Worm (Caenorhabditis elegans) whole organism, L4 larva: ENCODE data around the gene zyx-1.

ENCODE experiments used
- D1046.2 ChIP-seq: fragments of 200-800 bp; sonication (Bioruptor generic); IDR thresholded peaks from 2 replicates; pipeline ENCODE4 v1.3.6; 2022; ENCODE audit warnings: missing genetic modification characterization, missing compliant biosample characterization
- F44E2.7 ChIP-seq: fragments of 200-800 bp; sonication (Bioruptor generic); IDR thresholded peaks from 2 replicates; pipeline ENCODE4 v2.1.2; 2022; ENCODE audit warnings: missing genetic modification characterization, missing compliant biosample characterization
- F49E8.2 ChIP-seq: sonication (generic microtip); optimal IDR thresholded peaks from 2 replicates; lab custom pipeline; 2016; ENCODE audit warnings: missing compliant biosample characterization, mild to moderate bottlenecking, missing genetic modification characterization, borderline replicate concordance
- R02D3.7 ChIP-seq: fragments of 150-350 bp; sonication (generic microtip); optimal IDR thresholded peaks from 3 replicates; lab custom pipeline; 2014; ENCODE audit warnings: missing biosample characterization, missing genetic modification characterization
- T20F7.1 ChIP-seq: fragments of 200-800 bp; sonication (Bioruptor generic); optimal IDR thresholded peaks from 2 replicates; lab custom pipeline; 2018; ENCODE audit warnings: mild to moderate bottlenecking, missing genetic modification characterization, missing compliant biosample characterization
- T26A8.4 ChIP-seq: fragments of 200-800 bp; sonication (Bioruptor generic); IDR thresholded peaks from 2 replicates; pipeline ENCODE4 v1.3.6; 2022; ENCODE audit warnings: missing genetic modification characterization, missing compliant biosample characterization
- Y48G9A.11 ChIP-seq: fragments of 200-800 bp; sonication (Bioruptor generic); IDR thresholded peaks from 2 replicates; pipeline ENCODE4 v1.3.6; 2022; ENCODE audit warnings: missing genetic modification reagents, missing genetic modification characterization, missing compliant biosample characterization
- attf-4 ChIP-seq: sonication (generic microtip); optimal IDR thresholded peaks from 3 replicates; lab custom pipeline; 2017; ENCODE audit warnings: missing biosample characterization, missing genetic modification characterization
- ceh-20 ChIP-seq: fragments of 200-800 bp; sonication (Bioruptor generic); IDR thresholded peaks from 2 replicates; pipeline ENCODE4 v1.3.6; 2022; ENCODE audit warnings: missing genetic modification reagents, missing genetic modification characterization, missing compliant biosample characterization
- ceh-82 ChIP-seq: sonication (generic microtip); optimal IDR thresholded peaks from 2 replicates; lab custom pipeline; 2017; ENCODE audit warnings: missing biosample characterization, missing genetic modification characterization
- ces-1 ChIP-seq: fragments of 150-350 bp; sonication (generic microtip); optimal IDR thresholded peaks from 4 replicates; lab custom pipeline; 2014; ENCODE audit warnings: missing biosample characterization, missing genetic modification reagents, missing genetic modification characterization
- daf-12 ChIP-seq: fragments of 150-350 bp; optimal IDR thresholded peaks from 2 replicates; lab custom pipeline; 2014; ENCODE audit warnings: missing biosample characterization, missing genetic modification reagents, missing genetic modification characterization
- daf-16 ChIP-seq, 3 experiments: sonication (generic microtip); optimal IDR thresholded peaks; 2 replicates each; lab custom pipeline; 2016 to 2017; ENCODE audit warnings: missing genetic modification characterization in 3 of 3, missing genetic modification reagents in 3 of 3, mild to moderate bottlenecking in 2 of 3, missing compliant biosample characterization in 2 of 3, missing biosample characterization in 1 of 3, moderate library complexity in 1 of 3
- daf-19 ChIP-seq: fragments of 200-800 bp; sonication (Bioruptor generic); conservative IDR thresholded peaks from 2 replicates; pipeline ENCODE4 v1.3.6; 2022; ENCODE audit warnings: missing genetic modification characterization, missing compliant biosample characterization
- dmd-6 ChIP-seq: fragments of 200-800 bp; sonication (Bioruptor generic); IDR thresholded peaks from 2 replicates; pipeline ENCODE4 v1.3.6; 2022; ENCODE audit warnings: missing genetic modification reagents, missing genetic modification characterization, missing compliant biosample characterization
- dmd-8 ChIP-seq: fragments of 200-800 bp; sonication (Bioruptor generic); IDR thresholded peaks from 2 replicates; pipeline ENCODE4 v1.3.6; 2022; ENCODE audit warnings: missing genetic modification characterization, missing compliant biosample characterization
- dmd-9 ChIP-seq: fragments of 200-800 bp; sonication (Bioruptor generic); IDR thresholded peaks from 2 replicates; pipeline ENCODE4 v1.3.6; 2022; ENCODE audit warnings: missing genetic modification reagents, missing genetic modification characterization, missing compliant biosample characterization
- dpl-1 ChIP-seq: fragments of 150-350 bp; optimal IDR thresholded peaks from 2 replicates; lab custom pipeline; 2014; ENCODE audit warnings: missing biosample characterization, missing genetic modification reagents, missing genetic modification characterization
- duxl-1 ChIP-seq: sonication (generic microtip); optimal IDR thresholded peaks from 2 replicates; lab custom pipeline; 2016; ENCODE audit warnings: mild to moderate bottlenecking, missing genetic modification characterization, moderate library complexity, missing compliant biosample characterization; ENCODE audit not compliant: poor library complexity
- egl-27 ChIP-seq: sonication (generic microtip); optimal IDR thresholded peaks from 3 replicates; lab custom pipeline; 2017; ENCODE audit warnings: missing biosample characterization, missing genetic modification reagents, missing genetic modification characterization
- egl-43 ChIP-seq: fragments of 200-800 bp; sonication (Bioruptor generic); IDR thresholded peaks from 2 replicates; pipeline ENCODE4 v1.3.6; 2022; ENCODE audit warnings: missing genetic modification reagents, missing genetic modification characterization, missing compliant biosample characterization
- fos-1 ChIP-seq: fragments of 150-350 bp; optimal IDR thresholded peaks from 2 replicates; lab custom pipeline; 2014; ENCODE audit warnings: missing biosample characterization, missing genetic modification characterization
- hlh-11 ChIP-seq: fragments of 200-800 bp; sonication (Bioruptor generic); optimal IDR thresholded peaks from 2 replicates; lab custom pipeline; 2018; ENCODE audit warnings: mild to moderate bottlenecking, missing genetic modification characterization, missing compliant biosample characterization
- lin-1 ChIP-seq: fragments of 200-800 bp; sonication (Bioruptor generic); IDR thresholded peaks from 2 replicates; pipeline ENCODE4 v1.3.6; 2022; ENCODE audit warnings: missing genetic modification reagents, missing genetic modification characterization, missing compliant biosample characterization
- lin-13 ChIP-seq: fragments of 150-350 bp; optimal IDR thresholded peaks from 2 replicates; lab custom pipeline; 2014; ENCODE audit warnings: missing biosample characterization, missing genetic modification reagents, missing genetic modification characterization
- lin-15B ChIP-seq: fragments of 150-350 bp; sonication (generic microtip); optimal IDR thresholded peaks from 3 replicates; lab custom pipeline; 2014; ENCODE audit warnings: missing biosample characterization, missing genetic modification characterization
- lin-29 ChIP-seq: fragments of 200-800 bp; sonication (Bioruptor generic); IDR thresholded peaks from 2 replicates; pipeline ENCODE4 v1.3.6; 2022; ENCODE audit warnings: missing genetic modification reagents, missing genetic modification characterization, missing compliant biosample characterization
- lir-3 ChIP-seq: sonication (generic microtip); optimal IDR thresholded peaks from 2 replicates; lab custom pipeline; 2016; ENCODE audit warnings: mild to moderate bottlenecking, missing genetic modification characterization, missing compliant biosample characterization
- madf-5 ChIP-seq, 2 experiments: fragments of 200-800 bp; sonication (Bioruptor generic); IDR thresholded peaks; 2 replicates each; pipeline ENCODE4 v1.3.6; 2022; ENCODE audit warnings: missing compliant biosample characterization in 2 of 2, missing genetic modification characterization in 2 of 2
- madf-9 ChIP-seq: fragments of 200-800 bp; sonication (Bioruptor generic); conservative IDR thresholded peaks from 2 replicates; pipeline ENCODE4 v1.3.6; 2022; ENCODE audit warnings: missing genetic modification reagents, missing genetic modification characterization, missing compliant biosample characterization
- mdl-1 ChIP-seq, 2 experiments: fragments of 150-350 bp in 1 of 2; sonication (generic microtip) in 1 of 2; optimal IDR thresholded peaks; 2 replicates each; lab custom pipeline; 2014 to 2017; ENCODE audit warnings: missing biosample characterization in 2 of 2, missing genetic modification characterization in 2 of 2
- mep-1 ChIP-seq: fragments of 150-350 bp; sonication (generic microtip); optimal IDR thresholded peaks from 3 replicates; lab custom pipeline; 2014; ENCODE audit warnings: missing biosample characterization, missing genetic modification characterization
- mxl-2 ChIP-seq: fragments of 200-800 bp; sonication (Bioruptor generic); conservative IDR thresholded peaks from 2 replicates; pipeline ENCODE4 v1.3.6; 2022; ENCODE audit warnings: missing genetic modification reagents, missing genetic modification characterization, missing compliant biosample characterization
- nhr-10 ChIP-seq: fragments of 150-350 bp; optimal IDR thresholded peaks from 2 replicates; lab custom pipeline; 2014; ENCODE audit warnings: missing biosample characterization, missing genetic modification characterization
- nhr-11 ChIP-seq: fragments of 150-350 bp; optimal IDR thresholded peaks from 2 replicates; lab custom pipeline; 2014; ENCODE audit warnings: missing biosample characterization, missing genetic modification characterization
- nhr-237 ChIP-seq: sonication (generic microtip); optimal IDR thresholded peaks from 2 replicates; lab custom pipeline; 2017; ENCODE audit warnings: missing biosample characterization, missing genetic modification characterization
- nhr-28 ChIP-seq: fragments of 150-350 bp; optimal IDR thresholded peaks from 2 replicates; lab custom pipeline; 2014; ENCODE audit warnings: missing biosample characterization, missing genetic modification characterization
- nhr-41 ChIP-seq: fragments of 200-800 bp; sonication (Bioruptor generic); IDR thresholded peaks from 2 replicates; pipeline ENCODE4 v1.3.6; 2022; ENCODE audit warnings: missing genetic modification reagents, missing genetic modification characterization, missing compliant biosample characterization
- nhr-76 ChIP-seq: fragments of 150-350 bp; optimal IDR thresholded peaks from 2 replicates; lab custom pipeline; 2014; ENCODE audit warnings: missing biosample characterization, missing genetic modification characterization
- nhr-77 ChIP-seq: fragments of 150-350 bp; optimal IDR thresholded peaks from 2 replicates; lab custom pipeline; 2014; ENCODE audit warnings: missing biosample characterization, missing genetic modification characterization
- php-3 ChIP-seq: fragments of 200-800 bp; sonication (Bioruptor generic); IDR thresholded peaks from 2 replicates; pipeline ENCODE4 v1.3.6; 2022; ENCODE audit warnings: missing genetic modification reagents, missing genetic modification characterization, missing compliant biosample characterization
- pqm-1 ChIP-seq: sonication (generic microtip); optimal IDR thresholded peaks from 2 replicates; lab custom pipeline; 2017; ENCODE audit warnings: missing biosample characterization, missing genetic modification characterization
- saeg-2 ChIP-seq: fragments of 200-800 bp; sonication (Bioruptor generic); IDR thresholded peaks from 2 replicates; pipeline ENCODE4 v1.3.6; 2022; ENCODE audit warnings: missing genetic modification reagents, missing genetic modification characterization, missing compliant biosample characterization
- sdz-12 ChIP-seq: fragments of 200-800 bp; sonication (Bioruptor generic); optimal IDR thresholded peaks from 2 replicates; lab custom pipeline; 2018; ENCODE audit warnings: mild to moderate bottlenecking, missing genetic modification characterization, missing compliant biosample characterization
- spr-1 ChIP-seq: sonication (generic microtip); optimal IDR thresholded peaks from 2 replicates; lab custom pipeline; 2016; ENCODE audit warnings: mild to moderate bottlenecking, missing genetic modification characterization, missing compliant biosample characterization
- tra-1 ChIP-seq: fragments of 200-800 bp; sonication (Bioruptor generic); IDR thresholded peaks from 2 replicates; pipeline ENCODE4 v1.3.6; 2022; ENCODE audit warnings: missing genetic modification reagents, missing genetic modification characterization, missing compliant biosample characterization
- zag-1 ChIP-seq: fragments of 150-350 bp; optimal IDR thresholded peaks from 2 replicates; lab custom pipeline; 2014; ENCODE audit warnings: missing biosample characterization, missing genetic modification characterization
- zfp-2 ChIP-seq: sonication (generic microtip); optimal IDR thresholded peaks from 2 replicates; lab custom pipeline; 2016; ENCODE audit warnings: mild to moderate bottlenecking, missing genetic modification characterization, missing compliant biosample characterization
- zfp-3 ChIP-seq: fragments of 200-800 bp; sonication (Bioruptor generic); conservative IDR thresholded peaks from 2 replicates; pipeline ENCODE4 v1.3.6; 2022; ENCODE audit warnings: missing genetic modification reagents, missing genetic modification characterization, missing compliant biosample characterization
- zip-11 ChIP-seq: fragments of 200-800 bp; sonication (Bioruptor generic); IDR thresholded peaks from 2 replicates; pipeline ENCODE4 v1.3.6; 2022; ENCODE audit warnings: missing genetic modification characterization, missing compliant biosample characterization

The zyx-1 gene

DNA sequence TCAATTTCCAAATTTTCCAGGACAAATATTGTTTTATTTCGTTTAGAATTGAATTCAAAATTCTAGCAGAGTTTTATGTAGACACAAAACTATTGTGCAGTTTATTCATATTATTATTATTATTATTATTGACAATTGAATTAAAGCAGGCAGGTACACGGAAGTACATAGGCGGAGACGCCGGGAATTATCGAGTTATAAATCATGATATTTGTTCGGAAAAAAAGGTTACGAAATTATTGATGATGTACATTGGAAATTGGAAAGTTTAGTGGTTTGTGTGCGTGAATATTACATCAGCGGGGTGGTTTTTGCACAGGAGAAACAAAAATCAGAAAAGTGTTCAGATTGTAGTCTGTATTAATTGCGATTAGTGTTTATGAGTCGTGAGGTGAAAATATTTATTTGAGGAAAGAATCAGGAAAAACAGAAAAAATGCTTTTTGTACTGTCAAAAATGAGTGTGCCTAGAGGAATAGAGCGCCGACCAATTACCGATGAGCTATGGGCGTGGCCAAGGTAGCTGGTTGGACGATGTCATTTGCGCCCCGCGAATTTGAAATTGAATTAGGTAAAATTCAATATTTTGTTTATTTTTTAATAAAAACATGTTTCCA, 19.7 kb downstream of the zyx-1 start:
- TF ChIP-seq nhr-11 (tag; lab: Kevin White, UChicago) (no peak), T26A8.4 (GFP tag; lab: Robert Waterston, UW) (no peak), hlh-11 (tag; lab: Kevin White, UChicago) (peak; percentile 41), R02D3.7 (no peak), mdl-1 (tag; optimal IDR thresholded peaks at IDR 0.05; lab: Kevin White, UChicago) (peak in 1 of 2 experiments; percentile 18), T20F7.1 (GFP tag; lab: Kevin White, UChicago) (peak; percentile 43), D1046.2 (GFP tag; lab: Robert Waterston, UW) (no peak), nhr-10 (tag; lab: Kevin White, UChicago) (no peak), zfp-3 (GFP tag; lab: Robert Waterston, UW) (0 out of 2 replicates have a peak, but pooled peaks have one; percentile 52), nhr-28 (peak; percentile 66), Y48G9A.11 (GFP tag; lab: Robert Waterston, UW) (no peak), pqm-1 (tag; lab: Kevin White, UChicago) (peak; percentile 48), sdz-12 (GFP tag; lab: Kevin White, UChicago) (no peak), F44E2.7 (GFP tag; lab: Robert Waterston, UW) (no peak), saeg-2 (GFP tag; lab: Robert Waterston, UW) (no peak), daf-19 (GFP tag; lab: Robert Waterston, UW) (no peak), lin-13 (GFP tag; lab: Kevin White, UChicago) (no peak), madf-9 (GFP tag; lab: Robert Waterston, UW) (no peak), nhr-76 (tag; lab: Kevin White, UChicago) (no peak), lir-3 (tag; lab: Kevin White, UChicago) (no peak), attf-4 (no peak), ceh-20 (0 out of 2 replicates have a peak, but pooled peaks have one; percentile 39), lin-29 (no peak), dmd-6 (GFP tag; lab: Robert Waterston, UW) (peak; percentile 64), nhr-77 (tag; lab: Kevin White, UChicago) (peak; percentile 47), php-3 (GFP tag; lab: Robert Waterston, UW) (peak; percentile 78), mep-1 (tag; lab: Kevin White, UChicago) (no peak), daf-16 (GFP tag; optimal IDR thresholded peaks at IDR 0.05; lab: Kevin White, UChicago) (no peak), daf-16 (tag; optimal IDR thresholded peaks at IDR 0.05; lab: Kevin White, UChicago) (peak; percentile 92)

DNA sequence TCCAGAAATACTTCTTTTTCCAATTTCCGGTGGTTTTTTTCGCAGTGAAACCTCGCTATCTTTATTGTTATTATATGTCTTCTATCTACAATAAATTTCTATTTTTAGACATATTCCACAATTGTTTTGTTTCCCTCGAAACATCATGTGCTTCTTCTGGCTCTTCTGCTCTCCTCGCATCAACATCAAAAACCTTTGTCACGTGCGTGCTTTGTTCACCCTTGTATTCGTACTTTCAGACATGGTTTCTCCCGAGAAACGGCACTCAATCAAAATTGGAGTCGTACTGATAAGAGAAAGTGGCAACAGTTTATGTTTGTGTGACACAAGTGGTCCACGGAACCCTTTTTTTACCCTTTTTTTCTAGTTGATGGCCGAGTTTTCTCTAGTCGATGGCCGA, 21.0 kb downstream of the zyx-1 start:
- TF ChIP-seq lin-15B (no peak), attf-4 (no peak), zfp-2 (tag; lab: Kevin White, UChicago) (no peak), daf-12 (no peak), zip-11 (no peak), duxl-1 (tag; lab: Kevin White, UChicago) (no peak), egl-27 (tag; lab: Kevin White, UChicago) (no peak), nhr-41 (GFP tag; lab: Robert Waterston, UW) (no peak), fos-1 (tag; lab: Kevin White, UChicago) (no peak), zag-1 (tag; lab: Kevin White, UChicago) (no peak), ces-1 (GFP tag; lab: Kevin White, UChicago) (no peak), egl-43 (no peak), nhr-237 (no peak), dpl-1 (GFP tag; lab: Kevin White, UChicago) (no peak), F49E8.2 (no peak), mxl-2 (peak; percentile 45; the same call in 1 of the 2 replicates), lin-1 (peak; percentile 86), nhr-11 (tag; lab: Kevin White, UChicago) (no peak), dmd-9 (GFP tag; lab: Robert Waterston, UW) (no peak), dmd-8 (GFP tag; lab: Robert Waterston, UW) (no peak), zfp-3 (GFP tag; lab: Robert Waterston, UW) (0 out of 2 replicates have a peak, but pooled peaks have one; percentile 39), nhr-10 (tag; lab: Kevin White, UChicago) (peak; percentile 11), tra-1 (peak; percentile 78), madf-5 (GFP tag; IDR thresholded peaks at IDR 0.05; lab: Robert Waterston, UW) (no peak), ceh-82 (tag; lab: Kevin White, UChicago) (no peak), mep-1 (tag; lab: Kevin White, UChicago) (peak; percentile 27), spr-1 (tag; lab: Kevin White, UChicago) (no peak)
